Worm (Caenorhabditis elegans): ENCODE results near the gene gmeb-3.

DNA sequence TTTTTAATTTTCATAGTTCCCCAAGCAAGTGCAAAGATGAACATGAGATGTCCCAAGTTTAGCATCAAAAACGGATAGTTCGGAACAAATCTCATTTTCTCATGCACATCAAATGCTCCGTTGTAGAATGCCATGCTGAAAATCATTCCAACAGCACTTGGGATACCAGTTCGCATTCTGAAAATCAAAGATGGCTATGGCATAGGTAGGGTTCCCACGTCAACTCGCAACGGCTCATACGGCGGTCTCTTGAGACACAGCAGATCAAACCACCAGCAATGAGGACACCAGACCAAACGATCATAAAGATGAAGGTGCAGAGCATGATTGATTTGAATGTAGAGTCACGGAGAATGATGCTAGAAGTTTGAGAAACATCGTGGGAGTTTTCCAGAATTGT lies 34.8 kb downstream of the gmeb-3 start:
- TF ChIP-seq flt-1 (GFP tag; IDR thresholded peaks at IDR 0.05): no peak
- no peak for TF ChIP-seq tab-1 (GFP tag; IDR thresholded peaks at IDR 0.05)
- TF ChIP-seq ref-1 (GFP tag; conservative IDR thresholded peaks at IDR 0.05): no peak
- TF ChIP-seq T22C8.4 (GFP tag; IDR thresholded peaks at IDR 0.05): no peak
- no peak for TF ChIP-seq cog-1 (tag; optimal IDR thresholded peaks at IDR 0.05)
- TF ChIP-seq ztf-29 (GFP tag; IDR thresholded peaks at IDR 0.05): no peak
- TF ChIP-seq ztf-23 (GFP tag; IDR thresholded peaks at IDR 0.05): no peak
- no peak for TF ChIP-seq klf-2 (GFP tag; conservative IDR thresholded peaks at IDR 0.05)

All from whole organism, midembryonic.